Fruit fly (Drosophila melanogaster): ENCODE measurements around the gene lsn.

lsn gene

DNA sequence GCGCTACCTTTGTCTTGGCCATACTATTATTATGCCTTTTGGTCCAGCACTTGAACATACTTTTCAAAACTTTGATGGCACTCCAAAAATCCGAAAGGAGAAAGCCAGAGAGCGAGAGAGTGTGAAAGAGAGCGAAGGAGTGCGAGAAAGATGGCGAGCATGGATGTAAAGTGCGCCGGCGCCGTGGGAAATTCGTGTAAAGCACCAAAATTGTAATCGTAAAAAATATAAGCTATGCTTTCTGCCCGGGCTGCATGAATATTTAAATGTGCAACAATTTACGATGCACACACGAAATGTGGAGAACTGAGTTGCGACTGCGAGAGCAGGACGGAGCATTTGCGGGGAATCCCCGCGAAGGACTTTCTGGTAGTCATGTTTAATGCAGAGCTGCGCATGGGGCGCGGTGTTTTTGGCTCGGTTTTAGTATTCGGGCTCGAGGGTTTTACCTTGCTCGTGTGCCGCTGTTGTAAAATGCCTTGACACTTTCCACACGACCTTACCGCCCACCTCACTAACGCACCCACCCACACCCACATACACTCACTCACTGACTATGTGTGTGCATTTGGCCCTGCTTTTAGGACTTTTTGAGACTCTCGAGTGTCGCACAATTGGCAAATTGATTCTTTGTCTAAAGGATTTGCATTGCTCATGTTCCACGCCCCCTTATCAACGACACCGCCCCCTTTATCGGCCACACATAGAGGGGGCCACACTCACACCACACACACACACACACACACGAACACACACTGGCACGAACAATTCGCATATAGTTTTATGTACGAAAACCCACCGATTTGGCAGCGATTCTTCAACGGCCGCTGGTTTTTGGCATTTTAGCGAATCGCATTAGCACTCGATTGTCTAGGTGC is 43.0 kb upstream of the lsn start (continued):
- no peak for TF ChIP-seq CG1233 (GFP tag; optimal IDR thresholded peaks at IDR 0.05)
- no peak for TF ChIP-seq Med (GFP tag)
- peak; percentile 88 for TF ChIP-seq cg (GFP tag; optimal IDR thresholded peaks at IDR 0.05)
- peak; percentile 92 for TF ChIP-seq CTCF (GFP tag; optimal IDR thresholded peaks at IDR 0.05)
- TF ChIP-seq esg (GFP tag; conservative IDR thresholded peaks at IDR 0.05), result no peak
- TF ChIP-seq Oli (tag; optimal IDR thresholded peaks at IDR 0.05), result no peak
- TF ChIP-seq mirr (GFP tag; optimal IDR thresholded peaks at IDR 0.05), result peak; percentile 15
- TF ChIP-seq CG14860 (GFP tag; IDR thresholded peaks at IDR 0.05; ENCODE audit: partially characterized antibody), result 0 out of 3 replicates have a peak, but pooled peaks have one; percentile 7
- no peak for TF ChIP-seq CG33557 (GFP tag; optimal IDR thresholded peaks at IDR 0.05)
- peak; percentile 38 for TF ChIP-seq CG1832 (GFP tag; optimal IDR thresholded peaks at IDR 0.05)
- TF ChIP-seq Deaf1 (tag; optimal IDR thresholded peaks at IDR 0.05), result peak; percentile 70
- TF ChIP-seq CG8359 (GFP tag; optimal IDR thresholded peaks at IDR 0.05; ENCODE audit: borderline replicate concordance), result no peak
- no peak for TF ChIP-seq CG12391 (tag; optimal IDR thresholded peaks at IDR 0.05)
- peak; percentile 44 for TF ChIP-seq CG8478 (optimal IDR thresholded peaks at IDR 0.05)
- no peak for TF ChIP-seq CG43689 (GFP tag; IDR thresholded peaks at IDR 0.05)
- TF ChIP-seq HLH3B (GFP tag; IDR thresholded peaks at IDR 0.05), result no peak
- no peak for TF ChIP-seq CG2120 (GFP tag; optimal IDR thresholded peaks at IDR 0.05)
- TF ChIP-seq tna (GFP tag; IDR thresholded peaks at IDR 0.05; ENCODE audit: partially characterized antibody), result no peak
- peak; percentile 35 for TF ChIP-seq YL-1 (GFP tag; optimal IDR thresholded peaks at IDR 0.05)
- TF ChIP-seq fd102C (GFP tag; optimal IDR thresholded peaks at IDR 0.05), result no peak
- no peak for TF ChIP-seq CG7357 (GFP tag; IDR thresholded peaks at IDR 0.05)
- peak; percentile 37 for TF ChIP-seq CG10979 (tag; optimal IDR thresholded peaks at IDR 0.05)
- 0 out of 4 replicates have a peak, but pooled peaks have one; percentile 33 for TF ChIP-seq Dll (GFP tag; IDR thresholded peaks at IDR 0.05; ENCODE audit: partially characterized antibody)
- no peak for TF ChIP-seq CG10321 (GFP tag; IDR thresholded peaks at IDR 0.05)
- TF ChIP-seq stwl (tag; optimal IDR thresholded peaks at IDR 0.05), result no peak
- no peak for TF ChIP-seq sd (tag; optimal IDR thresholded peaks at IDR 0.05)
- TF ChIP-seq lilli (GFP tag; optimal IDR thresholded peaks at IDR 0.05), result no peak
- 0 out of 2 replicates have a peak, but pooled peaks have one; percentile 27 for TF ChIP-seq toy (GFP tag; IDR thresholded peaks at IDR 0.05)
- TF ChIP-seq HLH4C (GFP tag; IDR thresholded peaks at IDR 0.05; ENCODE audit: partially characterized antibody), result no peak
- 0 out of 3 replicates have a peak, but pooled peaks have one; percentile 9 for TF ChIP-seq Opbp (GFP tag; IDR thresholded peaks at IDR 0.05; ENCODE audit: partially characterized antibody)
- TF ChIP-seq H15 (GFP tag; IDR thresholded peaks at IDR 0.05), result no peak
- no peak for TF ChIP-seq dysf (GFP tag; IDR thresholded peaks at IDR 0.05)

DNA sequence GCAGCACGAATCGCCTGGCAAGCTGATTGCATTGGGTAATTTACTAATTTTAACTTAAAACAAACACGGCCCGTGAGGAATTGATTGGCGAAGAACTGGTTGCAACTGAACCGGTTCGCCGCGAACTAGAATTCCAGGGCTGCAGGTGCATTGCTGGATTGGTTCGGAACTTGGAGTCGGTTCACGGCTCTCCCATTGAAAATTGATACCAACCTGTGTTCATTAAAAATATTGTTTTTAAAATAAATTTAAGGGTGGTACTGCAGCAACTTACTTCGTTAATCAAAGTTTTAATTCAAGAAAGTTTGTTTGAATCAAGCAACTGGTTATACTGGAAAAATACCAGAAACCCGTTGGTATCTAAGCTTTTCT is 42.4 kb upstream of the lsn start, which contains the start of gene CASK:
TSS of gene CASK (minus strand) at position 113 of the 372 bp plus-strand sequence.
- TF ChIP-seq vvl (GFP tag; IDR thresholded peaks at IDR 0.05), result 0 out of 2 replicates have a peak, but pooled peaks have one; percentile 16
- peak; percentile 84 for TF ChIP-seq sens (GFP tag)
- no peak for TF ChIP-seq twi (tag; optimal IDR thresholded peaks at IDR 0.05)
- TF ChIP-seq CG2199 (GFP tag; IDR thresholded peaks at IDR 0.05), result no peak
- peak; percentile 9 for TF ChIP-seq kni (GFP tag; optimal IDR thresholded peaks at IDR 0.05)
- peak; percentile 14 for TF ChIP-seq Nf-YC (tag; optimal IDR thresholded peaks at IDR 0.05)
- no peak for TF ChIP-seq CG15696 (tag; optimal IDR thresholded peaks at IDR 0.05)
- no peak for TF ChIP-seq CG9727 (GFP tag; optimal IDR thresholded peaks at IDR 0.05)
- no peak for TF ChIP-seq CG11093 (GFP tag; IDR thresholded peaks at IDR 0.05)
- TF ChIP-seq CG2712 (tag; optimal IDR thresholded peaks at IDR 0.05), result peak; percentile 14
- TF ChIP-seq CG18764 (GFP tag; optimal IDR thresholded peaks at IDR 0.05), result no peak
- TF ChIP-seq zf30C (GFP tag; optimal IDR thresholded peaks at IDR 0.05), result no peak
- no peak for TF ChIP-seq zfh1 (GFP tag; IDR thresholded peaks at IDR 0.05)
- TF ChIP-seq nmo (GFP tag; optimal IDR thresholded peaks at IDR 0.05), result peak; percentile 63
- TF ChIP-seq stc (GFP tag; IDR thresholded peaks at IDR 0.05), result no peak
- TF ChIP-seq Mad (GFP tag; optimal IDR thresholded peaks at IDR 0.05), result no peak
- TF ChIP-seq inv (GFP tag; IDR thresholded peaks at IDR 0.05; ENCODE audit: partially characterized antibody), result peak; percentile 59; the same call in 1 of the 2 replicates
- no peak for TF ChIP-seq CG30020 (tag; optimal IDR thresholded peaks at IDR 0.05)
- no peak for TF ChIP-seq CG6689 (GFP tag; IDR thresholded peaks at IDR 0.05)
